Fruit fly (Drosophila melanogaster) whole organism, wandering third instar larva: ENCODE data around the gene CG32971.
A peak's percentile ranks its signal among the peaks of the same experiment; 100 is the strongest.

Experiments used
- Abd-B ChIP-seq: fragments of >200 bp; optimal IDR thresholded peaks from 2 replicates; lab custom pipeline; 2017; ENCODE audit warnings: missing biosample characterization, missing genetic modification characterization
- CG32264 ChIP-seq: fragments of 200-800 bp; sonication (Bioruptor generic); optimal IDR thresholded peaks from 2 replicates; lab custom pipeline; 2016; ENCODE audit warnings: missing biosample characterization, missing genetic modification characterization
- CG9705 ChIP-seq: fragments of 200-800 bp; sonication (Bioruptor generic); optimal IDR thresholded peaks from 2 replicates; lab custom pipeline; 2018; ENCODE audit warnings: missing biosample characterization, mild to moderate bottlenecking, missing genetic modification characterization
- Dfd ChIP-seq: fragments of >200 bp; optimal IDR thresholded peaks from 2 replicates; lab custom pipeline; 2017; ENCODE audit warnings: missing biosample characterization, missing genetic modification characterization
- Dif ChIP-seq: fragments of 200-275, 200-300 bp; sonication (Bioruptor generic); optimal IDR thresholded peaks from 2 replicates; lab custom pipeline; 2018; ENCODE audit warnings: missing biosample characterization, missing genetic modification characterization; ENCODE audit not compliant: partially characterized antibody
- GATAd ChIP-seq: sonication (Bioruptor generic); optimal IDR thresholded peaks from 2 replicates; lab custom pipeline; 2016; ENCODE audit warnings: missing biosample characterization, missing genetic modification characterization
- Hnf4 ChIP-seq: fragments of 200-800 bp; sonication (Bioruptor generic); optimal IDR thresholded peaks from 2 replicates; lab custom pipeline; 2016; ENCODE audit warnings: missing biosample characterization, mild to moderate bottlenecking, missing genetic modification characterization
- Hr78 ChIP-seq: fragments of >200 bp; optimal IDR thresholded peaks from 2 replicates; lab custom pipeline; 2017; ENCODE audit warnings: missing biosample characterization, missing genetic modification characterization
- Hr83 ChIP-seq: fragments of 200-300 bp; sonication (Bioruptor generic); optimal IDR thresholded peaks from 2 replicates; lab custom pipeline; 2016; ENCODE audit warnings: missing biosample characterization, mild to moderate bottlenecking, missing genetic modification characterization, moderate library complexity; ENCODE audit not compliant: poor library complexity, severe bottlenecking
- Mio ChIP-seq: sonication (Bioruptor generic); optimal IDR thresholded peaks from 2 replicates; lab custom pipeline; 2016; ENCODE audit warnings: missing biosample characterization, missing genetic modification characterization
- Myc ChIP-seq: fragments of >200 bp; optimal IDR thresholded peaks from 2 replicates; lab custom pipeline; 2017
- N ChIP-seq: fragments of >200 bp; optimal IDR thresholded peaks from 2 replicates; lab custom pipeline; 2018; ENCODE audit warnings: missing biosample characterization, missing external identifiers, missing genetic modification characterization
- OdsH ChIP-seq: fragments of 200-800 bp; sonication (Bioruptor generic); optimal IDR thresholded peaks from 2 replicates; lab custom pipeline; 2016; ENCODE audit warnings: missing biosample characterization, mild to moderate bottlenecking, missing genetic modification characterization
- Rel ChIP-seq, 2 experiments: fragments of 200-800 bp; sonication (Bioruptor generic) in 1 of 2; optimal IDR thresholded peaks; 2 replicates in 1 of 2; 3 replicates in 1 of 2; lab custom pipeline; 2016 to 2019; ENCODE audit warnings: mild to moderate bottlenecking in 2 of 2, missing biosample characterization in 2 of 2, missing genetic modification characterization in 2 of 2, moderate library complexity in 1 of 2
- Sp1 ChIP-seq: fragments of 200-800 bp; sonication (Bioruptor generic); optimal IDR thresholded peaks from 3 replicates; lab custom pipeline; 2019; ENCODE audit warnings: missing biosample characterization, mild to moderate bottlenecking, missing genetic modification characterization, moderate library complexity
- Vsx2 ChIP-seq: fragments of 200-300, 225-300 bp; sonication (Bioruptor generic); optimal IDR thresholded peaks from 2 replicates; lab custom pipeline; 2018; ENCODE audit warnings: missing biosample characterization, missing genetic modification characterization; ENCODE audit not compliant: partially characterized antibody
- br ChIP-seq: fragments of 200-800 bp; sonication (Bioruptor generic); optimal IDR thresholded peaks from 2 replicates; lab custom pipeline; 2016; ENCODE audit warnings: missing biosample characterization, missing genetic modification characterization
- dl ChIP-seq, 2 experiments: fragments of 175-275, 200-275 bp in 1 of 2; fragments of 200-275 bp in 1 of 2; sonication (Bioruptor generic); optimal IDR thresholded peaks; lab custom pipeline; 2018; ENCODE audit warnings: mild to moderate bottlenecking in 2 of 2, missing biosample characterization in 2 of 2, missing genetic modification characterization in 2 of 2, moderate library complexity in 2 of 2; ENCODE audit not compliant: partially characterized antibody in 2 of 2, insufficient read depth in 1 of 2
- dmrt93B ChIP-seq: fragments of 200-800 bp; sonication (Bioruptor generic); optimal IDR thresholded peaks from 2 replicates; lab custom pipeline; 2018; ENCODE audit warnings: missing biosample characterization, mild to moderate bottlenecking, missing genetic modification characterization
- foxo ChIP-seq, 2 experiments: fragments of 200-800 bp; sonication (Bioruptor generic); optimal IDR thresholded peaks; 2 replicates in 1 of 2; 3 replicates in 1 of 2; lab custom pipeline; 2016 to 2017; ENCODE audit warnings: missing biosample characterization in 2 of 2, missing genetic modification characterization in 2 of 2
- fru ChIP-seq: fragments of 200-800 bp; sonication (Bioruptor generic); optimal IDR thresholded peaks from 3 replicates; lab custom pipeline; 2016; ENCODE audit warnings: missing biosample characterization, mild to moderate bottlenecking, missing genetic modification characterization
- h ChIP-seq: fragments of 200-800 bp; sonication (Bioruptor generic); optimal IDR thresholded peaks from 3 replicates; lab custom pipeline; 2016; ENCODE audit warnings: missing biosample characterization, mild to moderate bottlenecking, missing genetic modification characterization
- lola ChIP-seq: fragments of >200 bp; optimal IDR thresholded peaks from 2 replicates; lab custom pipeline; 2017; ENCODE audit warnings: missing biosample characterization, missing genetic modification characterization
- psq ChIP-seq: fragments of 200-800 bp; sonication (Bioruptor generic); optimal IDR thresholded peaks from 3 replicates; lab custom pipeline; 2017; ENCODE audit warnings: missing biosample characterization, mild to moderate bottlenecking, missing genetic modification characterization, moderate library complexity
- rgr ChIP-seq: fragments of 200-800 bp; sonication (Bioruptor generic); optimal IDR thresholded peaks from 3 replicates; lab custom pipeline; 2016; ENCODE audit warnings: missing biosample characterization, mild to moderate bottlenecking, missing genetic modification characterization
- sage ChIP-seq: fragments of 200-800 bp; sonication (Bioruptor generic); optimal IDR thresholded peaks from 2 replicates; lab custom pipeline; 2016; ENCODE audit warnings: missing biosample characterization, mild to moderate bottlenecking, missing genetic modification characterization
- sv ChIP-seq: fragments of 200-800 bp; sonication (Bioruptor generic); optimal IDR thresholded peaks from 3 replicates; lab custom pipeline; 2016; ENCODE audit warnings: missing biosample characterization, missing genetic modification characterization
- tai ChIP-seq: sonication (Bioruptor generic); optimal IDR thresholded peaks from 2 replicates; lab custom pipeline; 2016; ENCODE audit warnings: missing biosample characterization, missing genetic modification characterization
- usp ChIP-seq: fragments of >200 bp; optimal IDR thresholded peaks from 2 replicates; lab custom pipeline; 2017; ENCODE audit warnings: missing biosample characterization, missing genetic modification characterization
- woc ChIP-seq: sonication (Bioruptor generic); optimal IDR thresholded peaks from 2 replicates; lab custom pipeline; 2016; ENCODE audit warnings: missing biosample characterization, mild to moderate bottlenecking, missing genetic modification characterization

The CG32971 gene

dm6 chr2L:14280772-14281171, 6.2 kb downstream of the CG32971 start:
- TF ChIP-seq dl (GFP tag; optimal IDR thresholded peaks at IDR 0.05; lab: Kevin White, UChicago; ENCODE audit: insufficient read depth in 1 of 2, partially characterized antibody in 2 of 2) (no peak), rgr (GFP tag; lab: Kevin White, UChicago) (no peak), lola (GFP tag; lab: Kevin White, UChicago) (no peak), sage (GFP tag; lab: Kevin White, UChicago) (no peak), Myc (lab: Kevin White, UChicago) (no peak), Hr78 (no peak), Rel (GFP tag; optimal IDR thresholded peaks at IDR 0.05; lab: Kevin White, UChicago) (no peak), Rel (tag; optimal IDR thresholded peaks at IDR 0.05; lab: Kevin White, UChicago) (no peak), h (GFP tag; lab: Kevin White, UChicago) (no peak), CG9705 (GFP tag; lab: Kevin White, UChicago) (no peak), usp (GFP tag; lab: Kevin White, UChicago) (no peak), Dif (no peak), Hnf4 (GFP tag; lab: Kevin White, UChicago) (no peak), br (GFP tag; lab: Kevin White, UChicago) (no peak)

- TF ChIP-seq dmrt93B (GFP tag; lab: Kevin White, UChicago): no peak
- no peak for TF ChIP-seq Rel (GFP tag; optimal IDR thresholded peaks at IDR 0.05; lab: Kevin White, UChicago)
- TF ChIP-seq Rel (tag; optimal IDR thresholded peaks at IDR 0.05; lab: Kevin White, UChicago): no peak
- no peak for TF ChIP-seq Mio (GFP tag; lab: Kevin White, UChicago)
- no peak for TF ChIP-seq OdsH
- TF ChIP-seq Dfd (GFP tag; lab: Kevin White, UChicago): no peak
- no peak for TF ChIP-seq Abd-B
- no peak for TF ChIP-seq h (GFP tag; lab: Kevin White, UChicago)
- no peak for TF ChIP-seq Hr78
- TF ChIP-seq GATAd (GFP tag; lab: Kevin White, UChicago): no peak
- no peak for TF ChIP-seq tai (GFP tag; lab: Kevin White, UChicago)
- TF ChIP-seq sv: no peak
- TF ChIP-seq Sp1: no peak
- no peak for TF ChIP-seq fru (GFP tag; lab: Kevin White, UChicago)
- TF ChIP-seq Vsx2 (GFP tag; lab: Kevin White, UChicago): no peak
- TF ChIP-seq woc (GFP tag; lab: Kevin White, UChicago): no peak
- no peak for TF ChIP-seq psq
- no peak for TF ChIP-seq Hnf4 (GFP tag; lab: Kevin White, UChicago)
- no peak for TF ChIP-seq Dif
Measured at dm6 chr2L:14284636-14285035, 10.0 kb downstream of the CG32971 start.

dm6 chr2L:14287907-14288306, 13.3 kb downstream of the CG32971 start:
- TF ChIP-seq CG32264 (GFP tag; lab: Kevin White, UChicago): no peak
- TF ChIP-seq OdsH: no peak
- TF ChIP-seq Myc (lab: Kevin White, UChicago): peak; percentile 72
- no peak for TF ChIP-seq Hnf4 (GFP tag; lab: Kevin White, UChicago)
- no peak for TF ChIP-seq foxo (GFP tag; optimal IDR thresholded peaks at IDR 0.05; lab: Kevin White, UChicago)
- no peak for TF ChIP-seq sv
- TF ChIP-seq usp (GFP tag; lab: Kevin White, UChicago): no peak
- no peak for TF ChIP-seq Hr83 (GFP tag; lab: Kevin White, UChicago)

- TF ChIP-seq Dif (no peak), Dfd (GFP tag; lab: Kevin White, UChicago) (peak; percentile 65)
Measured at dm6 chr2L:14292721-14293120, 18.1 kb downstream of the CG32971 start.

- TF ChIP-seq sage (GFP tag; lab: Kevin White, UChicago): no peak
- TF ChIP-seq rgr (GFP tag; lab: Kevin White, UChicago): no peak
- no peak for TF ChIP-seq N
- no peak for TF ChIP-seq fru (GFP tag; lab: Kevin White, UChicago)
- TF ChIP-seq Hr83 (GFP tag; lab: Kevin White, UChicago): no peak
- no peak for TF ChIP-seq h (GFP tag; lab: Kevin White, UChicago)
- TF ChIP-seq Dif: no peak
- no peak for TF ChIP-seq Vsx2 (GFP tag; lab: Kevin White, UChicago)
Measured at dm6 chr2L:14293917-14294316, 19.3 kb downstream of the CG32971 start.
